Fruit fly (Drosophila melanogaster) whole organism, wandering third instar larva: ENCODE results near the gene CG32641.

Experiments
- CG9705 ChIP-seq: fragments of 200-800 bp; sonication (Bioruptor generic); optimal IDR thresholded peaks from 2 replicates; lab custom pipeline; 2018; ENCODE audit warnings: missing biosample characterization, mild to moderate bottlenecking, missing genetic modification characterization
- CrebA ChIP-seq: fragments of 200-800 bp; sonication (Bioruptor generic); optimal IDR thresholded peaks from 2 replicates; lab custom pipeline; 2016; ENCODE audit warnings: missing biosample characterization, mild to moderate bottlenecking, missing genetic modification characterization, borderline replicate concordance
- Dfd ChIP-seq: fragments of >200 bp; optimal IDR thresholded peaks from 2 replicates; lab custom pipeline; 2017; ENCODE audit warnings: missing biosample characterization, missing genetic modification characterization
- Dif ChIP-seq: fragments of 200-275, 200-300 bp; sonication (Bioruptor generic); optimal IDR thresholded peaks from 2 replicates; lab custom pipeline; 2018; ENCODE audit warnings: missing biosample characterization, missing genetic modification characterization; ENCODE audit not compliant: partially characterized antibody
- GATAd ChIP-seq: sonication (Bioruptor generic); optimal IDR thresholded peaks from 2 replicates; lab custom pipeline; 2016; ENCODE audit warnings: missing biosample characterization, missing genetic modification characterization
- HLH106 ChIP-seq: fragments of 200-800 bp; optimal IDR thresholded peaks from 3 replicates; lab custom pipeline; 2019; ENCODE audit warnings: missing biosample characterization, mild to moderate bottlenecking, missing genetic modification characterization, moderate library complexity
- Hnf4 ChIP-seq: fragments of 200-800 bp; sonication (Bioruptor generic); optimal IDR thresholded peaks from 2 replicates; lab custom pipeline; 2016; ENCODE audit warnings: missing biosample characterization, mild to moderate bottlenecking, missing genetic modification characterization
- Hr78 ChIP-seq: fragments of >200 bp; optimal IDR thresholded peaks from 2 replicates; lab custom pipeline; 2017; ENCODE audit warnings: missing biosample characterization, missing genetic modification characterization
- Jra ChIP-seq: sonication (Bioruptor generic); optimal IDR thresholded peaks from 2 replicates; lab custom pipeline; 2016; ENCODE audit warnings: missing biosample characterization, missing genetic modification characterization
- Myc ChIP-seq: fragments of >200 bp; optimal IDR thresholded peaks from 2 replicates; lab custom pipeline; 2017
- OdsH ChIP-seq: fragments of 200-800 bp; sonication (Bioruptor generic); optimal IDR thresholded peaks from 2 replicates; lab custom pipeline; 2016; ENCODE audit warnings: missing biosample characterization, mild to moderate bottlenecking, missing genetic modification characterization
- Rel ChIP-seq, 2 experiments: fragments of 200-800 bp; sonication (Bioruptor generic) in 1 of 2; optimal IDR thresholded peaks; 2 replicates in 1 of 2; 3 replicates in 1 of 2; lab custom pipeline; 2016 to 2019; ENCODE audit warnings: mild to moderate bottlenecking in 2 of 2, missing biosample characterization in 2 of 2, missing genetic modification characterization in 2 of 2, moderate library complexity in 1 of 2
- Sp1 ChIP-seq: fragments of 200-800 bp; sonication (Bioruptor generic); optimal IDR thresholded peaks from 3 replicates; lab custom pipeline; 2019; ENCODE audit warnings: missing biosample characterization, mild to moderate bottlenecking, missing genetic modification characterization, moderate library complexity
- Vsx2 ChIP-seq: fragments of 200-300, 225-300 bp; sonication (Bioruptor generic); optimal IDR thresholded peaks from 2 replicates; lab custom pipeline; 2018; ENCODE audit warnings: missing biosample characterization, missing genetic modification characterization; ENCODE audit not compliant: partially characterized antibody
- brk ChIP-seq: fragments of 200-800 bp; sonication (Bioruptor generic); optimal IDR thresholded peaks from 2 replicates; lab custom pipeline; 2016; ENCODE audit warnings: missing biosample characterization, mild to moderate bottlenecking, missing genetic modification characterization
- dl ChIP-seq, 2 experiments: fragments of 175-275, 200-275 bp in 1 of 2; fragments of 200-275 bp in 1 of 2; sonication (Bioruptor generic); optimal IDR thresholded peaks; lab custom pipeline; 2018; ENCODE audit warnings: mild to moderate bottlenecking in 2 of 2, missing biosample characterization in 2 of 2, missing genetic modification characterization in 2 of 2, moderate library complexity in 2 of 2; ENCODE audit not compliant: partially characterized antibody in 2 of 2, insufficient read depth in 1 of 2
- dmrt93B ChIP-seq: fragments of 200-800 bp; sonication (Bioruptor generic); optimal IDR thresholded peaks from 2 replicates; lab custom pipeline; 2018; ENCODE audit warnings: missing biosample characterization, mild to moderate bottlenecking, missing genetic modification characterization
- ey ChIP-seq: fragments of 200-800 bp; sonication (Bioruptor generic); optimal IDR thresholded peaks from 2 replicates; lab custom pipeline; 2016; ENCODE audit warnings: missing biosample characterization, missing genetic modification characterization
- foxo ChIP-seq, 2 experiments: fragments of 200-800 bp; sonication (Bioruptor generic); optimal IDR thresholded peaks; 2 replicates in 1 of 2; 3 replicates in 1 of 2; lab custom pipeline; 2016 to 2017; ENCODE audit warnings: missing biosample characterization in 2 of 2, missing genetic modification characterization in 2 of 2
- fru ChIP-seq: fragments of 200-800 bp; sonication (Bioruptor generic); optimal IDR thresholded peaks from 3 replicates; lab custom pipeline; 2016; ENCODE audit warnings: missing biosample characterization, mild to moderate bottlenecking, missing genetic modification characterization
- h ChIP-seq: fragments of 200-800 bp; sonication (Bioruptor generic); optimal IDR thresholded peaks from 3 replicates; lab custom pipeline; 2016; ENCODE audit warnings: missing biosample characterization, mild to moderate bottlenecking, missing genetic modification characterization
- lola ChIP-seq: fragments of >200 bp; optimal IDR thresholded peaks from 2 replicates; lab custom pipeline; 2017; ENCODE audit warnings: missing biosample characterization, missing genetic modification characterization
- pan ChIP-seq: fragments of >200 bp; optimal IDR thresholded peaks from 2 replicates; lab custom pipeline; 2017
- psq ChIP-seq: fragments of 200-800 bp; sonication (Bioruptor generic); optimal IDR thresholded peaks from 3 replicates; lab custom pipeline; 2017; ENCODE audit warnings: missing biosample characterization, mild to moderate bottlenecking, missing genetic modification characterization, moderate library complexity
- rgr ChIP-seq: fragments of 200-800 bp; sonication (Bioruptor generic); optimal IDR thresholded peaks from 3 replicates; lab custom pipeline; 2016; ENCODE audit warnings: missing biosample characterization, mild to moderate bottlenecking, missing genetic modification characterization
- sage ChIP-seq: fragments of 200-800 bp; sonication (Bioruptor generic); optimal IDR thresholded peaks from 2 replicates; lab custom pipeline; 2016; ENCODE audit warnings: missing biosample characterization, mild to moderate bottlenecking, missing genetic modification characterization
- tai ChIP-seq: sonication (Bioruptor generic); optimal IDR thresholded peaks from 2 replicates; lab custom pipeline; 2016; ENCODE audit warnings: missing biosample characterization, missing genetic modification characterization
- usp ChIP-seq: fragments of >200 bp; optimal IDR thresholded peaks from 2 replicates; lab custom pipeline; 2017; ENCODE audit warnings: missing biosample characterization, missing genetic modification characterization

Gene CG32641

dm6 chrX:13194249-13194648 is 10.0 kb downstream of the CG32641 start, which contains the start of gene Coq5:
TSS of gene Coq5 (minus strand) at chrX:13194551.
- TF ChIP-seq dmrt93B (GFP tag; lab: Kevin White, UChicago) (no peak), pan (no peak), CG9705 (GFP tag; lab: Kevin White, UChicago) (no peak), brk (GFP tag; lab: Kevin White, UChicago) (no peak), Hr78 (GFP tag; lab: Kevin White, UChicago) (no peak), Jra (GFP tag; lab: Kevin White, UChicago) (no peak), Dif (GFP tag; lab: Kevin White, UChicago) (no peak), GATAd (no peak), ey (GFP tag; lab: Kevin White, UChicago) (no peak), usp (GFP tag; lab: Kevin White, UChicago) (no peak)

dm6 chrX:13202162-13202561 is 17.9 kb downstream of the CG32641 start, which contains the start of gene CG44437:
TSS of gene CG44437 (minus strand) at chrX:13202262.
- TF ChIP-seq Dif (GFP tag; lab: Kevin White, UChicago) = no peak
- no peak for TF ChIP-seq sage
- TF ChIP-seq GATAd = no peak
- TF ChIP-seq Dfd = no peak
- no peak for TF ChIP-seq lola
- no peak for TF ChIP-seq CG9705 (GFP tag; lab: Kevin White, UChicago)
- TF ChIP-seq fru = no peak
- TF ChIP-seq pan = no peak
- no peak for TF ChIP-seq Rel (GFP tag; optimal IDR thresholded peaks at IDR 0.05; lab: Kevin White, UChicago)
- TF ChIP-seq Rel (tag; optimal IDR thresholded peaks at IDR 0.05; lab: Kevin White, UChicago) = no peak
- TF ChIP-seq Hr78 (GFP tag; lab: Kevin White, UChicago) = no peak

dm6 chrX:13204718-13205117 is 20.4 kb downstream of the CG32641 start:
- no peak for TF ChIP-seq foxo (GFP tag; optimal IDR thresholded peaks at IDR 0.05; lab: Kevin White, UChicago)
- no peak for TF ChIP-seq rgr (GFP tag; lab: Kevin White, UChicago)
- TF ChIP-seq brk (GFP tag; lab: Kevin White, UChicago) = no peak
- no peak for TF ChIP-seq Jra (GFP tag; lab: Kevin White, UChicago)
- no peak for TF ChIP-seq Sp1
- no peak for TF ChIP-seq h (GFP tag; lab: Kevin White, UChicago)
- no peak for TF ChIP-seq CrebA (GFP tag; lab: Kevin White, UChicago)
- TF ChIP-seq psq (GFP tag; lab: Kevin White, UChicago) = no peak
- TF ChIP-seq, all 38 proteins: peak for 0

- TF ChIP-seq foxo (GFP tag; optimal IDR thresholded peaks at IDR 0.05; lab: Kevin White, UChicago) = no peak
- TF ChIP-seq Vsx2 (GFP tag; lab: Kevin White, UChicago) = no peak
- TF ChIP-seq fru = no peak
- peak; percentile 1 for TF ChIP-seq rgr (GFP tag; lab: Kevin White, UChicago)
- peak; percentile 17 for TF ChIP-seq HLH106
- no peak for TF ChIP-seq CG9705 (GFP tag; lab: Kevin White, UChicago)
- TF ChIP-seq psq (GFP tag; lab: Kevin White, UChicago) = peak; percentile 6
- no peak for TF ChIP-seq ey (GFP tag; lab: Kevin White, UChicago)
- TF ChIP-seq Myc (lab: Kevin White, UChicago) = no peak
- TF ChIP-seq OdsH (GFP tag; lab: Kevin White, UChicago) = no peak
Observed at dm6 chrX:13208075-13208474, 23.8 kb downstream of the CG32641 start.

dm6 chrX:13208554-13208953 is 24.3 kb downstream of the CG32641 start:
- TF ChIP-seq dl (GFP tag; optimal IDR thresholded peaks at IDR 0.05; lab: Kevin White, UChicago; ENCODE audit: insufficient read depth in 1 of 2, partially characterized antibody in 2 of 2) (no peak), Hnf4 (GFP tag; lab: Kevin White, UChicago) (no peak), Rel (GFP tag; optimal IDR thresholded peaks at IDR 0.05; lab: Kevin White, UChicago) (no peak), Rel (tag; optimal IDR thresholded peaks at IDR 0.05; lab: Kevin White, UChicago) (no peak)
- TF ChIP-seq, all 38 proteins: peak for 0

- TF ChIP-seq tai (GFP tag; lab: Kevin White, UChicago) (no peak), Dfd (no peak), Vsx2 (GFP tag; lab: Kevin White, UChicago) (no peak), Sp1 (peak; percentile 53), psq (GFP tag; lab: Kevin White, UChicago) (no peak)
Observed at dm6 chrX:13209410-13209809, 25.1 kb downstream of the CG32641 start.
